Worm (Caenorhabditis elegans): ENCODE data around the gene F54G2.1.

- TF ChIP-seq F13H6.1 (tag; optimal IDR thresholded peaks at IDR 0.05) (no peak), eyg-1 (tag; optimal IDR thresholded peaks at IDR 0.05) (no peak), pag-3 (tag; optimal IDR thresholded peaks at IDR 0.05; ENCODE audit: borderline replicate concordance) (no peak), dmd-4 (tag; optimal IDR thresholded peaks at IDR 0.05; ENCODE audit: borderline replicate concordance) (no peak)
Measured at ce11 chrX:2601025-2601705, 63.0 kb downstream of the F54G2.1 start.

Data from whole organism, late embryonic.